Worm (Caenorhabditis elegans) whole organism, late embryonic: ENCODE results near the gene rps-1.

Source experiments
- che-1 ChIP-seq: sonication (generic microtip); optimal IDR thresholded peaks from 2 replicates; lab custom pipeline; 2016; ENCODE audit warnings: mild to moderate bottlenecking, missing genetic modification characterization, missing compliant biosample characterization
- pha-2 ChIP-seq: sonication (generic microtip); optimal IDR thresholded peaks from 2 replicates; lab custom pipeline; 2017; ENCODE audit warnings: mild to moderate bottlenecking, missing genetic modification characterization, missing compliant biosample characterization
- rnt-1 ChIP-seq: sonication (generic microtip); optimal IDR thresholded peaks from 2 replicates; lab custom pipeline; 2016; ENCODE audit warnings: missing genetic modification characterization, missing compliant biosample characterization

DNA sequence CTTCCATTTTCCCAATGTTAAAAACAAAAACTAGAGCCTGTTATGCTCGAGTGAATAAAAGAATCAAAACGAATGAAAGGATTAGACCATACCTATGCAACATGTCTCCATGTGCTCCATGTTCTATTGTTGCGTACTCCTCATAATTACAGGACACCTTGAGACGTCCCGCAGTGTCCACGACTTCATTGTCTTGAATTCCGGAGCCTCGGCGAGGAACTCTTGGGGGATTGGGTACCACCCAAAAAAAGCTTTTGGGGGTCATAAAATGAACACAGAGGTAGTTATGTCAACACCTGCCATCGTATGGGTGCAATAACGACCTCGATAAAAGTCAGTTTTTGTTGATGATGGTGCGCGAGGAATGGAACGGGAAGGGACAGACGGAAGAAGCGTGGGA is 20.8 kb upstream of the rps-1 start:
- TF ChIP-seq pha-2 (tag; lab: Kevin White, UChicago) (no peak), rnt-1 (tag; lab: Kevin White, UChicago) (no peak), che-1 (tag; lab: Kevin White, UChicago) (no peak)
